Worm (Caenorhabditis elegans) whole organism, early embryonic: ENCODE data around the gene Y54G11A.2.

Source experiments
- B0310.2 ChIP-seq: sonication (generic microtip); optimal IDR thresholded peaks from 2 replicates; lab custom pipeline; 2016; ENCODE audit warnings: mild to moderate bottlenecking, missing genetic modification characterization, missing compliant biosample characterization
- F13C5.2 ChIP-seq: sonication (generic microtip); optimal IDR thresholded peaks from 2 replicates; lab custom pipeline; 2017; ENCODE audit warnings: mild to moderate bottlenecking, missing genetic modification characterization, inconsistent platforms, missing compliant biosample characterization
- aly-1 ChIP-seq: sonication (generic microtip); optimal IDR thresholded peaks from 2 replicates; lab custom pipeline; 2016; ENCODE audit warnings: missing genetic modification characterization, missing compliant biosample characterization
- ama-1 ChIP-seq: fragments of 150-350 bp; optimal IDR thresholded peaks from 2 replicates; lab custom pipeline; 2014
- ceh-13 ChIP-seq: fragments of 200-800 bp; sonication (Bioruptor generic); optimal IDR thresholded peaks from 2 replicates; lab custom pipeline; 2018; ENCODE audit warnings: mild to moderate bottlenecking, missing genetic modification characterization, missing compliant biosample characterization
- ceh-36 ChIP-seq: sonication (generic microtip); optimal IDR thresholded peaks from 2 replicates; lab custom pipeline; 2016; ENCODE audit warnings: missing genetic modification characterization, inconsistent platforms, missing compliant biosample characterization
- ets-7 ChIP-seq: sonication (generic microtip); optimal IDR thresholded peaks from 2 replicates; lab custom pipeline; 2016; ENCODE audit warnings: missing genotype, missing genetic modification characterization, missing compliant biosample characterization
- flt-1 ChIP-seq: fragments of 200-800 bp; sonication (Bioruptor generic); IDR thresholded peaks from 2 replicates; pipeline ENCODE4 v1.3.6; 2022; ENCODE audit warnings: missing genetic modification characterization, missing compliant biosample characterization
- hmbx-1 ChIP-seq: sonication (generic microtip); optimal IDR thresholded peaks from 2 replicates; lab custom pipeline; 2016; ENCODE audit warnings: mild to moderate bottlenecking, missing genetic modification characterization, missing compliant biosample characterization
- hmg-4 ChIP-seq: fragments of 200-800 bp; sonication (Bioruptor generic); optimal IDR thresholded peaks from 2 replicates; lab custom pipeline; 2018; ENCODE audit warnings: mild to moderate bottlenecking, missing genetic modification characterization, missing compliant biosample characterization
- hnd-1 ChIP-seq: sonication (generic microtip); optimal IDR thresholded peaks from 2 replicates; lab custom pipeline; 2016; ENCODE audit warnings: missing genetic modification characterization, missing compliant biosample characterization
- pes-1 ChIP-seq: fragments of 200-800 bp; sonication (Bioruptor generic); IDR thresholded peaks from 2 replicates; pipeline ENCODE4 v1.3.6; 2022; ENCODE audit warnings: missing genetic modification reagents, missing genetic modification characterization, missing compliant biosample characterization
- scrt-1 ChIP-seq: fragments of 200-800 bp; sonication (Bioruptor generic); IDR thresholded peaks from 2 replicates; pipeline ENCODE4 v1.3.6; 2022; ENCODE audit warnings: missing genetic modification characterization, missing compliant biosample characterization
- sea-1 ChIP-seq: fragments of 200-800 bp; sonication (Bioruptor generic); conservative IDR thresholded peaks from 2 replicates; pipeline ENCODE4 v1.3.6; 2022; ENCODE audit warnings: missing genetic modification characterization, missing compliant biosample characterization
- tbx-11 ChIP-seq: fragments of 200-800 bp; sonication (Bioruptor generic); IDR thresholded peaks from 2 replicates; pipeline ENCODE4 v1.3.6; 2022; ENCODE audit warnings: missing genetic modification characterization, missing compliant biosample characterization
- tbx-37 ChIP-seq: fragments of 200-800 bp; sonication (Bioruptor generic); conservative IDR thresholded peaks from 2 replicates; pipeline ENCODE4 v1.3.6; 2022; ENCODE audit warnings: missing genetic modification reagents, missing genetic modification characterization, missing compliant biosample characterization
- tra-4 ChIP-seq: sonication (generic microtip); optimal IDR thresholded peaks from 2 replicates; lab custom pipeline; 2017; ENCODE audit warnings: missing genetic modification characterization, missing compliant biosample characterization

Gene Y54G11A.2

ce11 chrII:14251400-14251940 is 687 bp upstream of the Y54G11A.2 start:
- TF ChIP-seq ceh-13 (no peak), hmg-4 (peak; percentile 76), F13C5.2 (peak; percentile 81), flt-1 (GFP tag; lab: Robert Waterston, UW) (peak; percentile 13), scrt-1 (GFP tag; lab: Robert Waterston, UW) (peak; percentile 54; the same call in 1 of the 2 replicates), aly-1 (peak; percentile 65), tra-4 (peak; percentile 52), pes-1 (GFP tag; lab: Robert Waterston, UW) (peak; percentile 66), B0310.2 (peak; percentile 87), ets-7 (no peak), hnd-1 (tag; lab: Kevin White, UChicago) (peak; percentile 1), sea-1 (GFP tag; lab: Robert Waterston, UW) (peak; percentile 52; the same call in 1 of the 2 replicates), ceh-36 (peak; percentile 50), hmbx-1 (tag; lab: Kevin White, UChicago) (peak; percentile 30), tbx-11 (GFP tag; lab: Robert Waterston, UW) (no peak), tbx-37 (GFP tag; lab: Robert Waterston, UW) (no peak), ama-1 (lab: Kevin White, UChicago) (peak; percentile 96)

ce11 chrII:14255850-14256249 is 3.7 kb downstream of the Y54G11A.2 start:
- TF ChIP-seq tbx-11 (GFP tag; lab: Robert Waterston, UW) (no peak), hmbx-1 (tag; lab: Kevin White, UChicago) (no peak), sea-1 (GFP tag; lab: Robert Waterston, UW) (no peak), F13C5.2 (no peak), pes-1 (GFP tag; lab: Robert Waterston, UW) (no peak), aly-1 (no peak), ceh-13 (no peak), tra-4 (no peak), hnd-1 (tag; lab: Kevin White, UChicago) (no peak), ets-7 (no peak), B0310.2 (no peak), flt-1 (GFP tag; lab: Robert Waterston, UW) (no peak), scrt-1 (GFP tag; lab: Robert Waterston, UW) (no peak), hmg-4 (no peak), ceh-36 (no peak), ama-1 (lab: Kevin White, UChicago) (no peak), tbx-37 (GFP tag; lab: Robert Waterston, UW) (no peak)

ce11 chrII:14256779-14257178 is 4.6 kb downstream of the Y54G11A.2 start, which contains the start of gene Y54G11A.19:
Gene Y54G11A.19, minus strand, starts transcription at chrII:14256879.
- TF ChIP-seq scrt-1 (GFP tag; lab: Robert Waterston, UW) (no peak), hmbx-1 (tag; lab: Kevin White, UChicago) (no peak), aly-1 (no peak), ceh-36 (no peak), hnd-1 (tag; lab: Kevin White, UChicago) (no peak), tra-4 (no peak), flt-1 (GFP tag; lab: Robert Waterston, UW) (no peak), tbx-37 (GFP tag; lab: Robert Waterston, UW) (no peak), ceh-13 (no peak), ama-1 (lab: Kevin White, UChicago) (no peak), B0310.2 (no peak), pes-1 (GFP tag; lab: Robert Waterston, UW) (no peak), ets-7 (no peak), hmg-4 (no peak), F13C5.2 (no peak)

ce11 chrII:14257943-14258342 is 5.8 kb downstream of the Y54G11A.2 start:
- TF ChIP-seq tbx-11 (GFP tag; lab: Robert Waterston, UW) (no peak), flt-1 (GFP tag; lab: Robert Waterston, UW) (no peak), aly-1 (no peak), pes-1 (GFP tag; lab: Robert Waterston, UW) (no peak), ceh-36 (no peak), tbx-37 (GFP tag; lab: Robert Waterston, UW) (no peak), sea-1 (GFP tag; lab: Robert Waterston, UW) (no peak), scrt-1 (GFP tag; lab: Robert Waterston, UW) (no peak), F13C5.2 (no peak), tra-4 (no peak), hmg-4 (no peak), B0310.2 (no peak), hmbx-1 (tag; lab: Kevin White, UChicago) (no peak), ceh-13 (no peak), ama-1 (lab: Kevin White, UChicago) (no peak), ets-7 (no peak), hnd-1 (tag; lab: Kevin White, UChicago) (no peak)

- no peak for TF ChIP-seq scrt-1 (GFP tag; lab: Robert Waterston, UW)
- TF ChIP-seq ets-7, result no peak
- TF ChIP-seq tbx-11 (GFP tag; lab: Robert Waterston, UW), result no peak
- TF ChIP-seq sea-1 (GFP tag; lab: Robert Waterston, UW), result no peak
- no peak for TF ChIP-seq hmbx-1 (tag; lab: Kevin White, UChicago)
- no peak for TF ChIP-seq hnd-1 (tag; lab: Kevin White, UChicago)
- no peak for TF ChIP-seq hmg-4
- TF ChIP-seq tbx-37 (GFP tag; lab: Robert Waterston, UW), result no peak
- TF ChIP-seq flt-1 (GFP tag; lab: Robert Waterston, UW), result no peak
- no peak for TF ChIP-seq aly-1
- no peak for TF ChIP-seq ceh-13
- TF ChIP-seq ama-1 (lab: Kevin White, UChicago), result no peak
- no peak for TF ChIP-seq ceh-36
Measured at ce11 chrII:14269142-14269593, 17.0 kb downstream of the Y54G11A.2 start, which contains the start of gene Y54G11A.1. Gene Y54G11A.1, minus strand, starts transcription at chrII:14269192.

ce11 chrII:14269839-14270238 is 17.7 kb downstream of the Y54G11A.2 start:
- TF ChIP-seq B0310.2 (no peak), sea-1 (GFP tag; lab: Robert Waterston, UW) (no peak), F13C5.2 (no peak)

- no peak for TF ChIP-seq pes-1 (GFP tag; lab: Robert Waterston, UW)
- TF ChIP-seq sea-1 (GFP tag; lab: Robert Waterston, UW), result no peak
- no peak for TF ChIP-seq hmg-4
- TF ChIP-seq ama-1 (lab: Kevin White, UChicago), result no peak
- no peak for TF ChIP-seq tbx-37 (GFP tag; lab: Robert Waterston, UW)
- no peak for TF ChIP-seq scrt-1 (GFP tag; lab: Robert Waterston, UW)
- no peak for TF ChIP-seq ceh-13
- no peak for TF ChIP-seq hnd-1 (tag; lab: Kevin White, UChicago)
- TF ChIP-seq flt-1 (GFP tag; lab: Robert Waterston, UW), result no peak
- no peak for TF ChIP-seq ceh-36
- no peak for TF ChIP-seq ets-7
- no peak for TF ChIP-seq aly-1
- TF ChIP-seq F13C5.2, result no peak
- TF ChIP-seq tra-4, result no peak
- no peak for TF ChIP-seq B0310.2
- no peak for TF ChIP-seq hmbx-1 (tag; lab: Kevin White, UChicago)
Measured at ce11 chrII:14276409-14276808, 24.3 kb downstream of the Y54G11A.2 start, which contains the start of gene Y54G11A.3. Gene Y54G11A.3, plus strand, starts transcription at chrII:14276621.
